Worm (Caenorhabditis elegans): ENCODE measurements around the gene cpb-1.

DNA sequence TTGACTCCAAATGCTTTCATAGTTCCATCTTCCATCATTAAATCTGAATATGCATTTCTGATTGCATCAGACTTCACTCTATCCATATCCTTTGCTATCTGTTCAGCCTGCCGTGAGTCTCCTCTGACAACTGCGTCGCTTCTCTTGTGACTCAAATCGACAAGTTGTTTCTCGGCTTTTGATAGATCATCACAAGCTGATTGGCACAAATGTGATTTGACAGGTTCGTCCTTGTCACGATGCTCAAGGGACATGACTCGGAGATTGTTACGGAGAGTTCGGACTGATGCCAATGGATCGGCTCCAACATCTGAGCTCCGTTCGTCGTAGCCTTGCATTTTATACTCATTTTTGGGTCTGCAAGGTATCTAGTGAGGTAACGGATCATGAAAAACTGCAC lies 6.6 kb downstream of the cpb-1 start:
- TF ChIP-seq ama-1 (optimal IDR thresholded peaks at IDR 0.05) (no peak), snpc-4 (tag; optimal IDR thresholded peaks at IDR 0.05) (no peak), zag-1 (tag; optimal IDR thresholded peaks at IDR 0.05) (no peak), elt-3 (tag; optimal IDR thresholded peaks at IDR 0.05) (no peak)
